Fruit fly (Drosophila melanogaster): Measurements from ENCODE around the gene CG8219.

CG8219 gene

dm6 chr3L:6184884-6185438 lies 15.3 kb upstream of the CG8219 start, which contains the start of the genes D19B and CG43293 (continued):
- TF ChIP-seq CG17829 (tag; optimal IDR thresholded peaks at IDR 0.05), result peak; percentile 89
- TF ChIP-seq Trl (optimal IDR thresholded peaks at IDR 0.05), result no peak
- peak; percentile 87 for TF ChIP-seq Trl (GFP tag; optimal IDR thresholded peaks at IDR 0.05)
- no peak for TF ChIP-seq Tbp (GFP tag; optimal IDR thresholded peaks at IDR 0.05)
- TF ChIP-seq CG3847 (GFP tag; IDR thresholded peaks at IDR 0.05), result peak; percentile 91
- TF ChIP-seq kni (GFP tag; optimal IDR thresholded peaks at IDR 0.05), result no peak
- peak; percentile 91 for TF ChIP-seq gro (GFP tag; optimal IDR thresholded peaks at IDR 0.05)
- TF ChIP-seq CG10959 (GFP tag; IDR thresholded peaks at IDR 0.05), result peak; percentile 81
- peak; percentile 25 for TF ChIP-seq CG8359 (GFP tag; optimal IDR thresholded peaks at IDR 0.05; ENCODE audit: borderline replicate concordance)
- TF ChIP-seq CG34224 (GFP tag; IDR thresholded peaks at IDR 0.05; ENCODE audit: partially characterized antibody), result peak; percentile 53; the same call in 2 of the 3 replicates
- peak; percentile 12 for TF ChIP-seq fd102C (GFP tag; optimal IDR thresholded peaks at IDR 0.05)
- peak; percentile 73 for TF ChIP-seq Atf-2 (GFP tag; optimal IDR thresholded peaks at IDR 0.05)
- peak; percentile 79 for TF ChIP-seq repo (GFP tag; optimal IDR thresholded peaks at IDR 0.05)
- TF ChIP-seq CG6254 (GFP tag; optimal IDR thresholded peaks at IDR 0.05), result peak; percentile 77
- peak; percentile 85 for TF ChIP-seq CG3281 (GFP tag; optimal IDR thresholded peaks at IDR 0.05)
- TF ChIP-seq CG15696 (tag; optimal IDR thresholded peaks at IDR 0.05), result peak; percentile 58
- TF ChIP-seq CG15073 (GFP tag; optimal IDR thresholded peaks at IDR 0.05), result peak; percentile 54
- TF ChIP-seq luna (GFP tag; optimal IDR thresholded peaks at IDR 0.05), result peak; percentile 11
- peak in 1 of 2 experiments; percentile 76 for TF ChIP-seq tll (GFP tag; optimal IDR thresholded peaks at IDR 0.05)
- peak; percentile 97 for TF ChIP-seq ci (GFP tag; IDR thresholded peaks at IDR 0.05)
- peak; percentile 72 for TF ChIP-seq CG13123 (GFP tag; optimal IDR thresholded peaks at IDR 0.05)
- peak; percentile 84 for TF ChIP-seq CG32767 (GFP tag; IDR thresholded peaks at IDR 0.05)
- TF ChIP-seq CG8089 (GFP tag; optimal IDR thresholded peaks at IDR 0.05), result peak; percentile 66
- peak; percentile 88 for TF ChIP-seq CG13296 (GFP tag; optimal IDR thresholded peaks at IDR 0.05)
- peak; percentile 91 for TF ChIP-seq onecut (GFP tag; IDR thresholded peaks at IDR 0.05)
- TF ChIP-seq ham (GFP tag; IDR thresholded peaks at IDR 0.05), result peak; percentile 72; the same call in 1 of the 2 replicates
- peak in 1 of 2 experiments; percentile 38 for TF ChIP-seq crp (GFP tag; optimal IDR thresholded peaks at IDR 0.05)
- no peak for TF ChIP-seq CG7271 (tag; optimal IDR thresholded peaks at IDR 0.05)
- peak; percentile 78 for TF ChIP-seq eyg (GFP tag; optimal IDR thresholded peaks at IDR 0.05)
- peak; percentile 81 for TF ChIP-seq psq (GFP tag; optimal IDR thresholded peaks at IDR 0.05)
- TF ChIP-seq zen2 (GFP tag; IDR thresholded peaks at IDR 0.05; ENCODE audit: partially characterized antibody), result peak; percentile 5; the same call in 1 of the 3 replicates
- peak; percentile 28 for TF ChIP-seq ac (GFP tag; optimal IDR thresholded peaks at IDR 0.05)
- peak; percentile 81 for TF ChIP-seq cwo (GFP tag; optimal IDR thresholded peaks at IDR 0.05)
- TF ChIP-seq hkb (optimal IDR thresholded peaks at IDR 0.05), result no peak
- peak; percentile 91 for TF ChIP-seq hkb (GFP tag; IDR thresholded peaks at IDR 0.05)
- peak; percentile 90 for TF ChIP-seq ranshi (GFP tag; IDR thresholded peaks at IDR 0.05)
- no peak for TF ChIP-seq Stat92E (GFP tag; optimal IDR thresholded peaks at IDR 0.05)
- no peak for TF ChIP-seq CG12769 (tag; optimal IDR thresholded peaks at IDR 0.05)
- TF ChIP-seq Oli (tag; optimal IDR thresholded peaks at IDR 0.05), result peak; percentile 83
- TF ChIP-seq CG10654 (GFP tag; optimal IDR thresholded peaks at IDR 0.05), result peak; percentile 86
- TF ChIP-seq stc (GFP tag; IDR thresholded peaks at IDR 0.05), result peak; percentile 87
- peak; percentile 84 for TF ChIP-seq CG5245 (GFP tag; optimal IDR thresholded peaks at IDR 0.05)
- peak; percentile 56 for TF ChIP-seq CG10431 (GFP tag; optimal IDR thresholded peaks at IDR 0.05)
- peak; percentile 82 for TF ChIP-seq CG10267 (tag; optimal IDR thresholded peaks at IDR 0.05)
- peak; percentile 81 for TF ChIP-seq phol (tag; optimal IDR thresholded peaks at IDR 0.05)
- TF ChIP-seq CG3995 (GFP tag; optimal IDR thresholded peaks at IDR 0.05), result peak; percentile 33
- TF ChIP-seq nmo (GFP tag; optimal IDR thresholded peaks at IDR 0.05), result peak; percentile 78
- peak; percentile 62 for TF ChIP-seq ato (GFP tag; IDR thresholded peaks at IDR 0.05; ENCODE audit: partially characterized antibody)
- TF ChIP-seq YL-1 (GFP tag; optimal IDR thresholded peaks at IDR 0.05), result peak; percentile 95
